Worm (Caenorhabditis elegans): Measurements from ENCODE around the gene Y45F10A.7.

Y45F10A.7 gene

ce11 chrIV:13510049-13510448 lies 17.7 kb downstream of the Y45F10A.7 start (continued):
- TF ChIP-seq cebp-1 (GFP tag; IDR thresholded peaks at IDR 0.05) = no peak
- peak; percentile 38 for TF ChIP-seq cebp-1 (tag; optimal IDR thresholded peaks at IDR 0.05)
- TF ChIP-seq F10E7.11 (tag; optimal IDR thresholded peaks at IDR 0.05) = peak; percentile 30
- no peak for TF ChIP-seq chd-7 (tag; optimal IDR thresholded peaks at IDR 0.05)
- TF ChIP-seq ztf-18 (tag; optimal IDR thresholded peaks at IDR 0.05) = peak; percentile 33
- TF ChIP-seq gei-17 (GFP tag; optimal IDR thresholded peaks at IDR 0.05) = no peak
- peak; percentile 92 for TF ChIP-seq attf-6 (GFP tag; IDR thresholded peaks at IDR 0.05)
- no peak for TF ChIP-seq repo-1 (tag; optimal IDR thresholded peaks at IDR 0.05)
- TF ChIP-seq snpc-3.4 (tag; optimal IDR thresholded peaks at IDR 0.05) = peak; percentile 44
- TF ChIP-seq somi-1 (GFP tag; optimal IDR thresholded peaks at IDR 0.05) = no peak
- TF ChIP-seq F39B2.1 (GFP tag; IDR thresholded peaks at IDR 0.05) = peak; percentile 25; the same call in 1 of the 2 replicates
- peak; percentile 34 for TF ChIP-seq F52B5.7 (tag; optimal IDR thresholded peaks at IDR 0.05)
- peak; percentile 66 for TF ChIP-seq F49E8.2 (tag; optimal IDR thresholded peaks at IDR 0.05; ENCODE audit: insufficient read depth)
- TF ChIP-seq athp-1 (tag; optimal IDR thresholded peaks at IDR 0.05) = peak; percentile 61
- no peak for TF ChIP-seq zfh-2 (GFP tag; conservative IDR thresholded peaks at IDR 0.05)
- TF ChIP-seq atf-7 (tag; optimal IDR thresholded peaks at IDR 0.05) = peak; percentile 3
- peak; percentile 91 for TF ChIP-seq hrde-1 (tag; optimal IDR thresholded peaks at IDR 0.05; ENCODE audit: borderline replicate concordance)
- TF ChIP-seq rcor-1 (GFP tag; IDR thresholded peaks at IDR 0.05) = peak; percentile 44
- 0 out of 2 replicates have a peak, but pooled peaks have one; percentile 28 for TF ChIP-seq ztf-28 (GFP tag; IDR thresholded peaks at IDR 0.05)
- peak; percentile 35 for TF ChIP-seq efl-1 (GFP tag; optimal IDR thresholded peaks at IDR 0.05)
- no peak for TF ChIP-seq ccch-3 (GFP tag; optimal IDR thresholded peaks at IDR 0.05)
- TF ChIP-seq sea-2 (GFP tag; IDR thresholded peaks at IDR 0.05) = no peak
- peak; percentile 24; the same call in 1 of the 2 replicates for TF ChIP-seq hmg-1.2 (GFP tag; IDR thresholded peaks at IDR 0.05)
- no peak for TF ChIP-seq nfyb-1 (GFP tag; IDR thresholded peaks at IDR 0.05)
- TF ChIP-seq lin-26 (GFP tag; IDR thresholded peaks at IDR 0.05) = peak; percentile 74; the same call in 1 of the 2 replicates
- TF ChIP-seq tbx-9 (tag; optimal IDR thresholded peaks at IDR 0.05; ENCODE audit: borderline replicate concordance) = no peak
- TF ChIP-seq pbrm-1 (GFP tag; IDR thresholded peaks at IDR 0.05) = peak; percentile 29; the same call in 1 of the 2 replicates
- TF ChIP-seq D2030.7 (GFP tag; IDR thresholded peaks at IDR 0.05) = peak; percentile 63
- peak; percentile 65; the same call in 1 of the 2 replicates for TF ChIP-seq Y95B8A.8 (GFP tag; IDR thresholded peaks at IDR 0.05)
- TF ChIP-seq K12H6.12 (tag; optimal IDR thresholded peaks at IDR 0.05) = no peak
- TF ChIP-seq Y79H2A.3 (GFP tag; conservative IDR thresholded peaks at IDR 0.05) = peak; percentile 87
- 0 out of 2 replicates have a peak, but pooled peaks have one; percentile 20 for TF ChIP-seq F33H1.4 (GFP tag; IDR thresholded peaks at IDR 0.05)
- TF ChIP-seq Y53G8AR.9 (GFP tag; conservative IDR thresholded peaks at IDR 0.05) = peak; percentile 76; the same call in 1 of the 2 replicates
- TF ChIP-seq snpc-4 (GFP tag; optimal IDR thresholded peaks at IDR 0.05) = peak; percentile 40
- peak in 1 of 4 experiments; percentile 83 for TF ChIP-seq snpc-4 (tag; optimal IDR thresholded peaks at IDR 0.05)
- no peak for TF ChIP-seq hmg-20 (GFP tag; IDR thresholded peaks at IDR 0.05)
- TF ChIP-seq nfya-2 (GFP tag; IDR thresholded peaks at IDR 0.05) = 0 out of 2 replicates have a peak, but pooled peaks have one; percentile 30
- TF ChIP-seq B0261.1 (tag; optimal IDR thresholded peaks at IDR 0.05) = no peak
- no peak for TF ChIP-seq Y67H2A.10 (GFP tag; conservative IDR thresholded peaks at IDR 0.05)
- TF ChIP-seq Y56A3A.18 (GFP tag; IDR thresholded peaks at IDR 0.05) = peak; percentile 14; the same call in 1 of the 2 replicates
- TF ChIP-seq xnd-1 (tag; optimal IDR thresholded peaks at IDR 0.05) = peak; percentile 48
- TF ChIP-seq tlf-1 (GFP tag; optimal IDR thresholded peaks at IDR 0.05) = peak; percentile 31
- TF ChIP-seq ekl-4 (GFP tag; IDR thresholded peaks at IDR 0.05) = peak; percentile 61; the same call in 1 of the 2 replicates
- TF ChIP-seq attf-5 (GFP tag; optimal IDR thresholded peaks at IDR 0.05) = no peak
- TF ChIP-seq madf-3 (GFP tag; IDR thresholded peaks at IDR 0.05) = 0 out of 2 replicates have a peak, but pooled peaks have one; percentile 2
- TF ChIP-seq lir-1 (GFP tag; conservative IDR thresholded peaks at IDR 0.05) = no peak
- TF ChIP-seq hsf-1 (GFP tag; IDR thresholded peaks at IDR 0.05) = peak; percentile 76
- 0 out of 2 replicates have a peak, but pooled peaks have one; percentile 27 for TF ChIP-seq ztf-25 (GFP tag; IDR thresholded peaks at IDR 0.05)

Data from whole organism, young adult.